Fruit fly (Drosophila melanogaster): ENCODE data around the gene Ranbp21.

dm6 chrX:19603953-19604352 lies 48.1 kb downstream of the Ranbp21 start:
- TF ChIP-seq cnc (optimal IDR thresholded peaks at IDR 0.05) (no peak), Mnt (GFP tag; optimal IDR thresholded peaks at IDR 0.05) (no peak), Hr96 (GFP tag; optimal IDR thresholded peaks at IDR 0.05) (no peak), CG12768 (GFP tag; optimal IDR thresholded peaks at IDR 0.05) (no peak)
